Fruit fly (Drosophila melanogaster): Measurements from ENCODE around the gene OdsH.

OdsH gene

DNA sequence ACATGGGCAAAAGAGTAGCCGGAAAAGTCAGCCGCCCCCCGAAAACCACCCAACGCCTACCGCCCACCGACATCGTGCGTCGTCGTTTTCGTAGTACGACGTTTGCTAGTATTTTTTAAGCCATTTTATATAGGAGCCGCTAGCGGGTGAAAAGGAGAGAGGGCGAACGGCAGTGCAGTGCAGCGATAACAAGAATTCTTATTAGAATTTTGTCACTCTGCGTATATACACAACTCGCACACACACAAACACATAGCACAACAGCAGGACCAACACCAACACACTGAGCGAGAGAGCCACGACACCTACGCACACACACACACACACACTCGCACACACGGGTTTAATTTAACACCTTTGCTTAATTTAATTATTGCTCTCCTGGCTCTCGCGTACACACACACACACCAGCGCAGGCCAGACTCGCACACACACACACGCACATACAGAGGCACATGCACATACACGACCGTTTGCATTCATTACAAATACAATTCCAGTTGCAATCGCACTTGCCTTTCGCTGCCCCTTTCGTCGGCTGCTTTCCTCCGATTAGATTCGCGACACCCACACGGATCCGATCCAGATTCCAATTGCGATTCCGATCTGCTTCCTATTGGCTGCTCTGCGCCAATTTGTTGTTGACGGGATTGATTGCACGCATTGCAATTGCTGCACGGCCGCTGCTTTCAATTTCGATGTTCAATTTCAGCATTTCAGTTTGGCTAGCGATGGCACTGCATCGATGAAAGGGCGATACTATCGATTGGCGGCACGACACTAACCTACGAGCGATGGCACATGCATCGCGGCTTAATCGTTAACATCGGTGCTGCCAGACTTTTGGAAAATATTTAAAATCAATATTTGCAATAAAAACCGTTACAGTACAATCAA lies 36.2 kb downstream of the OdsH start, which contains the start of gene Socs16D (continued):
- TF ChIP-seq Bgb (GFP tag; IDR thresholded peaks at IDR 0.05; ENCODE audit: partially characterized antibody) (peak; percentile 99), Usf (GFP tag; optimal IDR thresholded peaks at IDR 0.05) (no peak), tll (GFP tag; optimal IDR thresholded peaks at IDR 0.05) (peak in 1 of 2 experiments; percentile 12), Lim3 (GFP tag; IDR thresholded peaks at IDR 0.05) (no peak), CG6689 (GFP tag; IDR thresholded peaks at IDR 0.05) (0 out of 2 replicates have a peak, but pooled peaks have one; percentile 10), mirr (GFP tag; optimal IDR thresholded peaks at IDR 0.05) (peak; percentile 21), CG31365 (tag; optimal IDR thresholded peaks at IDR 0.05) (peak; percentile 27), Nf-YA (GFP tag; IDR thresholded peaks at IDR 0.05) (no peak), Elba2 (GFP tag; optimal IDR thresholded peaks at IDR 0.05) (peak; percentile 99), CG1529 (GFP tag; optimal IDR thresholded peaks at IDR 0.05) (no peak), chn (GFP tag; optimal IDR thresholded peaks at IDR 0.05) (peak; percentile 2), HLH54F (GFP tag; optimal IDR thresholded peaks at IDR 0.05) (peak; percentile 22), Bteb2 (GFP tag; optimal IDR thresholded peaks at IDR 0.05) (peak; percentile 41), CG12219 (GFP tag; optimal IDR thresholded peaks at IDR 0.05) (no peak), phol (tag; optimal IDR thresholded peaks at IDR 0.05) (peak; percentile 47), trem (tag; optimal IDR thresholded peaks at IDR 0.05) (peak; percentile 78), CG17829 (tag; optimal IDR thresholded peaks at IDR 0.05) (peak; percentile 28), ERR (GFP tag; optimal IDR thresholded peaks at IDR 0.05) (peak; percentile 53), wor (GFP tag; IDR thresholded peaks at IDR 0.05) (no peak), CG10267 (tag; optimal IDR thresholded peaks at IDR 0.05) (peak; percentile 71), dmrt99B (tag; optimal IDR thresholded peaks at IDR 0.05) (peak; percentile 12), gce (GFP tag; IDR thresholded peaks at IDR 0.05) (no peak), CG14860 (GFP tag; IDR thresholded peaks at IDR 0.05; ENCODE audit: partially characterized antibody) (peak; percentile 94), CG17612 (GFP tag; IDR thresholded peaks at IDR 0.05) (no peak), CG10462 (GFP tag; optimal IDR thresholded peaks at IDR 0.05) (peak; percentile 13), Abd-B (GFP tag; optimal IDR thresholded peaks at IDR 0.05) (peak; percentile 70), unpg (GFP tag; optimal IDR thresholded peaks at IDR 0.05) (peak; percentile 15), Deaf1 (tag; optimal IDR thresholded peaks at IDR 0.05) (peak; percentile 86), pan (optimal IDR thresholded peaks at IDR 0.05) (no peak), pan (GFP tag; optimal IDR thresholded peaks at IDR 0.05 in 1 of 2, IDR thresholded peaks at IDR 0.05 in 1 of 2) (peak in 1 of 2 experiments; percentile 29), abd-A (tag; optimal IDR thresholded peaks at IDR 0.05) (peak; percentile 72), CG8765 (GFP tag; IDR thresholded peaks at IDR 0.05) (0 out of 2 replicates have a peak, but pooled peaks have one; percentile 21), tgo (GFP tag; IDR thresholded peaks at IDR 0.05) (no peak), maf-S (GFP tag; optimal IDR thresholded peaks at IDR 0.05) (peak; percentile 35), CG7745 (tag; optimal IDR thresholded peaks at IDR 0.05) (peak; percentile 100), CG2199 (GFP tag; IDR thresholded peaks at IDR 0.05) (0 out of 3 replicates have a peak, but pooled peaks have one; percentile 29), B-H2 (GFP tag; optimal IDR thresholded peaks at IDR 0.05) (peak; percentile 77), al (GFP tag; IDR thresholded peaks at IDR 0.05) (no peak), ato (GFP tag; IDR thresholded peaks at IDR 0.05; ENCODE audit: partially characterized antibody) (peak; percentile 97), CG3407 (GFP tag; optimal IDR thresholded peaks at IDR 0.05) (peak; percentile 2), jing (GFP tag; optimal IDR thresholded peaks at IDR 0.05) (no peak), B-H1 (GFP tag; IDR thresholded peaks at IDR 0.05) (no peak), crol (GFP tag; IDR thresholded peaks at IDR 0.05) (peak; percentile 65), ssp (GFP tag; IDR thresholded peaks at IDR 0.05) (0 out of 2 replicates have a peak, but pooled peaks have one; percentile 9), CkIIα-i1 (GFP tag; IDR thresholded peaks at IDR 0.05) (no peak), Ptx1 (GFP tag; IDR thresholded peaks at IDR 0.05) (peak; percentile 35; the same call in 1 of the 2 replicates), onecut (GFP tag; IDR thresholded peaks at IDR 0.05) (peak; percentile 96), nmo (GFP tag; optimal IDR thresholded peaks at IDR 0.05) (peak; percentile 60), CG10979 (tag; optimal IDR thresholded peaks at IDR 0.05) (no peak)
